Worm (Caenorhabditis elegans) whole organism, L1 larva: ENCODE data around the gene tmed-1.

ENCODE experiments used
- Y116A8C.19 ChIP-seq: sonication (generic microtip); optimal IDR thresholded peaks from 2 replicates; lab custom pipeline; 2016; ENCODE audit warnings: missing compliant biosample characterization, missing genetic modification characterization, borderline replicate concordance
- blmp-1 ChIP-seq: fragments of 150-350 bp; optimal IDR thresholded peaks from 2 replicates; lab custom pipeline; 2014; ENCODE audit warnings: missing biosample characterization, missing genetic modification characterization
- ceh-8 ChIP-seq: fragments of 200-800 bp; sonication (Bioruptor generic); optimal IDR thresholded peaks from 2 replicates; lab custom pipeline; 2018; ENCODE audit warnings: mild to moderate bottlenecking, missing genetic modification characterization, moderate library complexity, missing compliant biosample characterization
- ceh-82 ChIP-seq, 3 experiments: fragments of 150-350 bp in 1 of 3; sonication (generic microtip) in 2 of 3; optimal IDR thresholded peaks; 2 replicates each; lab custom pipeline; 2014 to 2017; ENCODE audit warnings: missing biosample characterization in 3 of 3, missing genetic modification characterization in 3 of 3
- ceh-88 ChIP-seq: fragments of 200-800 bp; sonication (Bioruptor generic); IDR thresholded peaks from 2 replicates; pipeline ENCODE4 v1.3.6; 2022; ENCODE audit warnings: missing genetic modification characterization, missing compliant biosample characterization
- ceh-90 ChIP-seq: sonication (generic microtip); optimal IDR thresholded peaks from 2 replicates; lab custom pipeline; 2016; ENCODE audit warnings: missing genetic modification characterization, missing compliant biosample characterization
- ces-1 ChIP-seq: fragments of 150-350 bp; optimal IDR thresholded peaks from 2 replicates; lab custom pipeline; 2014; ENCODE audit warnings: missing biosample characterization, missing genetic modification reagents, missing genetic modification characterization
- dpl-1 ChIP-seq, 3 experiments: fragments of 150-350 bp in 2 of 3; sonication (generic microtip) in 1 of 3; optimal IDR thresholded peaks; 2 replicates each; lab custom pipeline; 2014 to 2017; ENCODE audit warnings: missing biosample characterization in 3 of 3, missing genetic modification characterization in 3 of 3, missing genetic modification reagents in 3 of 3
- efl-1 ChIP-seq, 4 experiments: fragments of 150-350 bp; optimal IDR thresholded peaks in 3 of 4; peaks in 1 of 4; 1 replicate in 1 of 4; 2 replicates in 3 of 4; lab custom pipeline; 2014; ENCODE audit warnings: missing biosample characterization in 2 of 4, missing genetic modification characterization in 2 of 4, missing genetic modification reagents in 2 of 4
- egl-13 ChIP-seq: sonication (generic microtip); optimal IDR thresholded peaks from 2 replicates; lab custom pipeline; 2016; ENCODE audit warnings: missing genotype, missing genetic modification reagents, missing genetic modification characterization, missing compliant biosample characterization
- elt-3 ChIP-seq, 6 experiments: fragments of 150-350 bp in 1 of 6; sonication (generic microtip); optimal IDR thresholded peaks; 2 replicates each; lab custom pipeline; 2017 to 2018; ENCODE audit warnings: missing biosample characterization in 6 of 6, missing genetic modification characterization in 6 of 6, inconsistent platforms in 1 of 6
- fos-1 ChIP-seq: fragments of 150-350 bp; optimal IDR thresholded peaks from 2 replicates; lab custom pipeline; 2014; ENCODE audit warnings: missing biosample characterization, missing genetic modification characterization
- grh-1 ChIP-seq: fragments of 200-800 bp; sonication (Bioruptor generic); IDR thresholded peaks from 2 replicates; pipeline ENCODE4 v1.3.6; 2022; ENCODE audit warnings: missing genetic modification reagents, missing genetic modification characterization, missing compliant biosample characterization
- hpl-2 ChIP-seq: fragments of 150-350 bp; optimal IDR thresholded peaks from 2 replicates; lab custom pipeline; 2014; ENCODE audit warnings: missing biosample characterization, missing genetic modification reagents, missing genetic modification characterization
- irx-1 ChIP-seq: sonication (generic microtip); optimal IDR thresholded peaks from 2 replicates; lab custom pipeline; 2016; ENCODE audit warnings: missing genetic modification characterization, missing compliant biosample characterization
- isw-1 ChIP-seq: fragments of 200-800 bp; sonication (Bioruptor generic); IDR thresholded peaks from 2 replicates; pipeline ENCODE4 v1.3.6; 2022; ENCODE audit warnings: missing genetic modification characterization, missing compliant biosample characterization
- lin-14 ChIP-seq: fragments of 200-800 bp; sonication (Bioruptor generic); optimal IDR thresholded peaks from 2 replicates; lab custom pipeline; 2018; ENCODE audit warnings: mild to moderate bottlenecking, missing genetic modification characterization, moderate library complexity, missing compliant biosample characterization
- lin-15B ChIP-seq: fragments of 150-350 bp; sonication (generic microtip); optimal IDR thresholded peaks from 3 replicates; lab custom pipeline; 2014; ENCODE audit warnings: missing biosample characterization, missing genetic modification characterization
- lin-39 ChIP-seq: fragments of 150-350 bp; optimal IDR thresholded peaks from 2 replicates; lab custom pipeline; 2014; ENCODE audit warnings: missing biosample characterization, missing genetic modification reagents, missing genetic modification characterization
- mdl-1 ChIP-seq, 2 experiments: fragments of 150-350 bp; optimal IDR thresholded peaks; 2 replicates each; lab custom pipeline; 2014 to 2017; ENCODE audit warnings: missing biosample characterization in 2 of 2, missing genetic modification characterization in 2 of 2, inconsistent platforms in 1 of 2
- mep-1 ChIP-seq: fragments of 150-350 bp; optimal IDR thresholded peaks from 2 replicates; lab custom pipeline; 2014; ENCODE audit warnings: missing biosample characterization, missing genetic modification characterization
- nhr-12 ChIP-seq: sonication (generic microtip); optimal IDR thresholded peaks from 2 replicates; lab custom pipeline; 2017; ENCODE audit warnings: missing biosample characterization, missing genetic modification characterization
- nhr-85 ChIP-seq: sonication (generic microtip); peaks from one replicate; lab custom pipeline; 2016; ENCODE audit warnings: missing genetic modification characterization, inconsistent platforms, missing compliant biosample characterization
- pag-3 ChIP-seq: sonication (generic microtip); optimal IDR thresholded peaks from 2 replicates; lab custom pipeline; 2017; ENCODE audit warnings: missing genetic modification characterization, mild to moderate bottlenecking, missing compliant biosample characterization, antibody characterized with exemption, borderline replicate concordance; ENCODE audit not compliant: insufficient read depth
- pax-3 ChIP-seq: fragments of 200-800 bp; sonication (Bioruptor generic); optimal IDR thresholded peaks from 2 replicates; lab custom pipeline; 2018; ENCODE audit warnings: mild to moderate bottlenecking, missing genetic modification characterization, moderate library complexity, missing compliant biosample characterization
- pqm-1 ChIP-seq: sonication (generic microtip); optimal IDR thresholded peaks from 3 replicates; lab custom pipeline; 2017; ENCODE audit warnings: missing biosample characterization, missing genetic modification characterization
- rnt-1 ChIP-seq: sonication (generic microtip); optimal IDR thresholded peaks from 2 replicates; lab custom pipeline; 2016; ENCODE audit warnings: mild to moderate bottlenecking, missing genetic modification characterization, moderate library complexity, missing compliant biosample characterization
- skn-1 ChIP-seq: fragments of 150-350 bp; optimal IDR thresholded peaks from 2 replicates; lab custom pipeline; 2014; ENCODE audit warnings: missing biosample characterization, missing genetic modification characterization
- snpc-4 ChIP-seq: fragments of 150-350 bp; optimal IDR thresholded peaks from 2 replicates; lab custom pipeline; 2014; ENCODE audit warnings: missing biosample characterization, missing genetic modification characterization
- sox-4 ChIP-seq: sonication (generic microtip); optimal IDR thresholded peaks from 2 replicates; lab custom pipeline; 2016; ENCODE audit warnings: missing genetic modification characterization, missing compliant biosample characterization
- swsn-7 ChIP-seq: sonication (generic microtip); optimal IDR thresholded peaks from 2 replicates; lab custom pipeline; 2016; ENCODE audit warnings: missing genetic modification characterization, missing compliant biosample characterization
- tbx-2 ChIP-seq: sonication (generic microtip); optimal IDR thresholded peaks from 2 replicates; lab custom pipeline; 2016; ENCODE audit warnings: missing genetic modification characterization, missing compliant biosample characterization
- tlp-1 ChIP-seq: fragments of 150-350 bp; optimal IDR thresholded peaks from 2 replicates; lab custom pipeline; 2014; ENCODE audit warnings: missing biosample characterization, missing genetic modification characterization
- unc-62 ChIP-seq: fragments of 150-350 bp; optimal IDR thresholded peaks from 2 replicates; lab custom pipeline; 2014; ENCODE audit warnings: missing biosample characterization, missing genetic modification reagents, missing genetic modification characterization
- unc-98 ChIP-seq: fragments of 200-800 bp; sonication (Bioruptor generic); IDR thresholded peaks from 2 replicates; pipeline ENCODE4 v1.3.6; 2022; ENCODE audit warnings: missing genetic modification characterization, missing compliant biosample characterization
- vab-15 ChIP-seq: sonication (generic microtip); optimal IDR thresholded peaks from 2 replicates; lab custom pipeline; 2017; ENCODE audit warnings: missing genotype, mild to moderate bottlenecking, missing genetic modification characterization, missing compliant biosample characterization
- xbp-1 ChIP-seq: sonication (generic microtip); optimal IDR thresholded peaks from 2 replicates; lab custom pipeline; 2016; ENCODE audit warnings: missing genetic modification characterization, missing compliant biosample characterization
- zag-1 ChIP-seq: fragments of 150-350 bp; optimal IDR thresholded peaks from 2 replicates; lab custom pipeline; 2014; ENCODE audit warnings: missing biosample characterization, missing genetic modification characterization
- ztf-4 ChIP-seq: fragments of 150-350 bp; optimal IDR thresholded peaks from 2 replicates; lab custom pipeline; 2014; ENCODE audit warnings: missing biosample characterization, missing genetic modification characterization

Gene tmed-1

DNA sequence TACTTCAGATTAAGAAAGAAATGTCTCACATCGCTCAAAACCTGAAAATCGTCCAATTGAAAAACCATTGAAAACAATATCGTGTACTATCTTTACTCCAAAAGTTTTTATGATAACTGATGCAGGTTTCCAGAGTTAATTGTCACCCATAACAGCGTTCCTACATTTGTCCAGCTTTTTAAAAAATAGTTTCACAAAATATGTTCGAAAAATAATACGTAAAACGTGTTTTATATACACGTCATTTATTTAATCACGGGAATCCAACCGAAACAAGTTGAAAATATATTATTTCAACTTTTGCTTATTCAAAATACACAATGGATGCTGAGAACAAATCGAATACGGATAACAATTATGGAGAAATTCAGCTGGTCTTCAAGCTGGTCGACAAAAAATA lies 2.5 kb downstream of the tmed-1 start, which contains the start of gene K08E4.7:
Gene K08E4.7 (plus strand): TSS at position 301 of the 400 bp plus-strand sequence.
- TF ChIP-seq fos-1 (tag; lab: Kevin White, UChicago): no peak
- TF ChIP-seq dpl-1 (GFP tag; optimal IDR thresholded peaks at IDR 0.05; lab: Kevin White, UChicago): no peak
- no peak for TF ChIP-seq grh-1 (GFP tag; lab: Robert Waterston, UW)
- TF ChIP-seq ztf-4: no peak
- no peak for TF ChIP-seq rnt-1 (tag; lab: Kevin White, UChicago)
- no peak for TF ChIP-seq efl-1 (optimal IDR thresholded peaks at IDR 0.05; lab: Kevin White, UChicago)
- no peak for TF ChIP-seq efl-1 (GFP tag; optimal IDR thresholded peaks at IDR 0.05 in 1 of 2; lab: Kevin White, UChicago)
- no peak for TF ChIP-seq elt-3 (tag; optimal IDR thresholded peaks at IDR 0.05; lab: Kevin White, UChicago)
- TF ChIP-seq unc-62: no peak
- no peak for TF ChIP-seq tlp-1 (tag; lab: Kevin White, UChicago)
- no peak for TF ChIP-seq pag-3 (tag; lab: Kevin White, UChicago)
- TF ChIP-seq snpc-4 (tag; lab: Kevin White, UChicago): no peak
- no peak for TF ChIP-seq Y116A8C.19 (tag; lab: Kevin White, UChicago)
- TF ChIP-seq ceh-90 (tag; lab: Kevin White, UChicago): no peak
- TF ChIP-seq unc-98 (GFP tag; lab: Robert Waterston, UW): no peak
- no peak for TF ChIP-seq vab-15 (tag; lab: Kevin White, UChicago)
- TF ChIP-seq zag-1 (tag; lab: Kevin White, UChicago): no peak
- TF ChIP-seq egl-13: no peak
- TF ChIP-seq lin-39 (tag; lab: Kevin White, UChicago): no peak

DNA sequence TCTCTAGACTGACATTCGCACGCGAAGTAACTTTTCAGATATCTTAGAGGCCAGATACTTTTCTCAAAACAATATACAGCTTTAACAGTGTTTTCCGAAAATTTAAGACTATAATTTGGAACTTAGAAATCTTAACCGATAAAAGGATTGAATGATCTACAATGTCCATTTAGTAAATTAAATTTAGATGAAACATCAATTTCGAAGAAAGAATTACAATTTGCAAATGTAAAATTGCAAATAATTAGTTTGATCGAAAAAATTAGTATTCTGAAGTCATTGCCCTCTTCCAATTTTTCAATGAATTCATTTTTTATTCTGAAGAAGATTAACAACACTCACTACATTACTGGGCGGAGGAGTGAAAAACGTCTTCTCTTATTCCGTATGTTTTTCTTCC lies 9.4 kb downstream of the tmed-1 start, which contains the start of gene bath-37:
Gene bath-37 (plus strand): TSS at position 301 of the 400 bp plus-strand sequence.
- no peak for TF ChIP-seq nhr-85 (tag; lab: Kevin White, UChicago)
- no peak for TF ChIP-seq pax-3 (tag; lab: Kevin White, UChicago)
- TF ChIP-seq mdl-1 (tag; optimal IDR thresholded peaks at IDR 0.05; lab: Kevin White, UChicago): no peak

DNA sequence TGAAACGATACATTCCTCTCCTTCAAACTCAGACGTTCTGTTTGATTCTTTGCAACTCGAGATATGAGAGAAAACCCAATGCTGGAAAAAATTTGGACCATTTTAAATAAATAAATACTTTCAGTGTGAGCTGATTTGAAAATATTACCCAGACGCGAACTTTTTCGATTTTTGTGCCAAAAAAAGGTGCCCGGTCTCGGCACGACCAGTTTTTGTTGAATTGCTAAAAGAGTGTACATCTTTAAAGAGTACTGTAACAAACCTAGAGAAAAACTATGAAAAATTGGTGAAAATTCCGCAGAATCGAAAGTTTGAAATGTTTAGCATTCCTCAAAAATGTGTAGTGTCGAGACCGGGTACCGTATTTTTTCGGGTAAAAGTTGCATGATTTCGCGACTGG lies 16.7 kb downstream of the tmed-1 start, which contains the start of gene K08E4.8:
Gene K08E4.8 (minus strand): TSS at position 101 of the 400 bp plus-strand sequence.
- TF ChIP-seq grh-1 (GFP tag; lab: Robert Waterston, UW) (no peak), tbx-2 (tag; lab: Kevin White, UChicago) (no peak), unc-98 (GFP tag; lab: Robert Waterston, UW) (no peak), mep-1 (no peak), nhr-12 (tag; lab: Kevin White, UChicago) (no peak), pqm-1 (tag; lab: Kevin White, UChicago) (no peak), ceh-8 (GFP tag; lab: Kevin White, UChicago) (no peak), ceh-82 (tag; optimal IDR thresholded peaks at IDR 0.05; lab: Kevin White, UChicago) (no peak), swsn-7 (no peak), skn-1 (tag; lab: Kevin White, UChicago) (no peak), blmp-1 (no peak), ceh-88 (GFP tag; lab: Robert Waterston, UW) (no peak), isw-1 (GFP tag; lab: Robert Waterston, UW) (no peak), irx-1 (no peak), sox-4 (tag; lab: Kevin White, UChicago) (no peak), rnt-1 (tag; lab: Kevin White, UChicago) (no peak), xbp-1 (tag; lab: Kevin White, UChicago) (no peak), hpl-2 (no peak), lin-15B (no peak)
- TF ChIP-seq, all 84 proteins: peak for 0

DNA sequence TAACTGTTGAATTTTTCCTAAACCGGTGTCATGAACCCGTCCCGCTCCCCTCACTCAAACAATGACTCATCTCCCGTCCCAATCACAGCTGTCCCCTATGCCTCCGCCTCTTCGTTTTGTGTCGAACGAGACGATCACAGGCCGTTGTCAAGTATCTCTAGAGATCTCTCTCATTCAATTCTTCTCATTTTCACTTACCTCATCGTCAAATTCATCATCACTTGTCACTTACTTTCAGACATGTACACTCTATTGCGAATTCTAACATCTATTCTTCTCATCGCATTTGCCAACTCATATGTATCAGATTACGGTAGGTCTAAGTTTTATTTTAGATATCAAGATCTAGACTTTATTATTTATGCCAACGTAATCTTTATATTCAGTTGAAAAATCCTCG lies 20.5 kb downstream of the tmed-1 start, which contains the start of gene K08E4.3:
Gene K08E4.3 (plus strand): TSS at position 235 of the 400 bp plus-strand sequence.
- TF ChIP-seq lin-14 (GFP tag; lab: Kevin White, UChicago) (peak; percentile 26), ces-1 (no peak)
